Fruit fly (Drosophila melanogaster) whole organism, embryonic: ENCODE measurements around the gene CG3434.
A peak's percentile ranks its signal among the peaks of the same experiment; 100 is the strongest.

Source experiments
- CG15601 ChIP-seq: fragments of 200-800 bp; sonication (Bioruptor generic); optimal IDR thresholded peaks from 3 replicates; lab custom pipeline; 2019; ENCODE audit warnings: missing biosample characterization, mild to moderate bottlenecking, missing genetic modification characterization, moderate library complexity
- CG3407 ChIP-seq: fragments of 200-800 bp; sonication (Bioruptor generic); optimal IDR thresholded peaks from 2 replicates; lab custom pipeline; 2018; ENCODE audit warnings: missing biosample characterization, mild to moderate bottlenecking, missing genetic modification characterization
- CG34376 ChIP-seq: fragments of 200-800 bp; sonication (Bioruptor generic); optimal IDR thresholded peaks from 2 replicates; lab custom pipeline; 2018; ENCODE audit warnings: missing biosample characterization, mild to moderate bottlenecking, missing genetic modification characterization
- CG4328 ChIP-seq: fragments of 200-800 bp; sonication (Bioruptor generic); optimal IDR thresholded peaks from 3 replicates; lab custom pipeline; 2017; ENCODE audit warnings: missing biosample characterization, missing genetic modification reagents, missing genetic modification characterization
- CG8765 ChIP-seq: fragments of 200-800 bp; sonication (Bioruptor generic); IDR thresholded peaks from 2 replicates; pipeline ENCODE4 v1.3.6; 2022; ENCODE audit warnings: missing biosample characterization, missing genetic modification characterization
- Jarid2 ChIP-seq: fragments of 200-800 bp; sonication (Bioruptor generic); optimal IDR thresholded peaks from 3 replicates; lab custom pipeline; 2017; ENCODE audit warnings: mild to moderate bottlenecking, missing biosample characterization, missing genetic modification reagents, missing genetic modification characterization
- lola ChIP-seq, 3 experiments: fragments of >200 bp in 2 of 3; fragments of 200-800 bp in 1 of 3; sonication (Bioruptor generic) in 1 of 3; optimal IDR thresholded peaks; 2 replicates each; lab custom pipeline; 2017 to 2019; ENCODE audit warnings: missing biosample characterization in 3 of 3, missing genetic modification characterization in 3 of 3, mild to moderate bottlenecking in 1 of 3, moderate library complexity in 1 of 3
- prd ChIP-seq, 3 experiments: fragments of >200 bp in 2 of 3; fragments of 200-800 bp in 1 of 3; sonication (Bioruptor generic) in 1 of 3; optimal IDR thresholded peaks in 2 of 3; IDR thresholded peaks in 1 of 3; 2 replicates in 2 of 3; 3 replicates in 1 of 3; pipeline versions ENCODE4 v1.3.6 to Lab custom; 2017 to 2022; ENCODE audit warnings: missing biosample characterization in 1 of 3, missing genetic modification characterization in 1 of 3

DNA sequence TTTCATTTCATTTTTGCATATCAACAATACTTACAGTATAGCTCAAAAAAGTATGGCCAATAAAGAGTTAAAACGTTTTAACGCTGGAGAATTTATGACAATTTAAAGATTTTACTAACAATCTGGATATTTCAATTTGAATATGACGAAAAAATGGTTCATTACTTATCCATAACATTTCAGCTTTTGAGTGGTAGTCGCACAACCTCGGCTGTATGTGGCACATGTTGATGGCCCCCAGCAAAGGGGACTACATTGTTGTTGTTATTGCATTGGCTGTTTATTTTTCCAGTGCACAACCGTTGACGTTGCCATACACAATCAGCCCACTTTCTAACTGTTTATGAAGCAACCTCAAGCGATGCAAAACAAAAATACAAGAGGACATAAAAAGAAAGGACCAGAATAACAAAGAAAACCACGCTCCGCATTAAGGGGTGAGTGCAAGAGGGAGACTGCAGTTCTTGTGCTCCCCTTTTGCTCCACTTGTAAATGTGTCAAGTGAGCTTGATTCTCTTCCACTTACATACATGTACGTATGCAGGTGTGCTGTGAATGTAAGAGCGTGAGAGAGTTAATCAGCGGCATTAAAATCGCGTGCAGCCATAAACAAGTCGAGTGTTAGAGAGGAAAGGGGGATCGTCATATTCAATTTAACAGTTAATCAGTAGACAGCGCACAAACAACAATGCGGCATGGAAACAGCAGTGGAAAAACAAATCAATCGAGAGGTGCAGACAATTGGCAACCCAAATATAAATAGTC lies 40.4 kb downstream of the CG3434 start:
- TF ChIP-seq lola (GFP tag; optimal IDR thresholded peaks at IDR 0.05; lab: Kevin White, UChicago) (peak in 1 of 3 experiments; percentile 7), CG15601 (tag; lab: Kevin White, UChicago) (no peak), prd (optimal IDR thresholded peaks at IDR 0.05; lab: Kevin White, UChicago) (no peak), prd (GFP tag; IDR thresholded peaks at IDR 0.05; lab: Robert Waterston, UW) (peak; percentile 56; the same call in 2 of the 3 replicates), CG4328 (no peak), CG3407 (GFP tag; lab: Kevin White, UChicago) (peak; percentile 14), Jarid2 (GFP tag; lab: Kevin White, UChicago) (no peak), CG8765 (no peak), CG34376 (no peak)
